Fruit fly (Drosophila melanogaster) whole organism, embryonic: ENCODE results near the gene Lmpt.

Experiments used
- Ada2b ChIP-seq: fragments of 200-800 bp; sonication (Bioruptor generic); IDR thresholded peaks from 2 replicates; pipeline ENCODE4 v1.3.6; 2022; ENCODE audit warnings: missing biosample characterization, missing genetic modification characterization
- CG10366 ChIP-seq: fragments of 200-800 bp; sonication (Bioruptor generic); IDR thresholded peaks from 2 replicates; pipeline ENCODE4 v1.3.6; 2022; ENCODE audit warnings: missing biosample characterization, missing genetic modification characterization
- CG12219 ChIP-seq: fragments of 200-800 bp; sonication (Bioruptor generic); optimal IDR thresholded peaks from 3 replicates; lab custom pipeline; 2018; ENCODE audit warnings: missing biosample characterization, mild to moderate bottlenecking, missing genetic modification characterization
- CG13287 ChIP-seq: fragments of 200-800 bp; sonication (Bioruptor generic); IDR thresholded peaks from 2 replicates; pipeline ENCODE4 v1.3.6; 2022; ENCODE audit warnings: missing biosample characterization, missing genetic modification characterization; ENCODE audit not compliant: partially characterized antibody
- CG13424 ChIP-seq: fragments of 200-800 bp; sonication (Bioruptor generic); optimal IDR thresholded peaks from 2 replicates; lab custom pipeline; 2019; ENCODE audit warnings: missing biosample characterization, mild to moderate bottlenecking, missing genetic modification characterization, moderate library complexity
- CG13894 ChIP-seq: fragments of 200-800 bp; sonication (Bioruptor generic); optimal IDR thresholded peaks from 3 replicates; lab custom pipeline; 2018; ENCODE audit warnings: missing biosample characterization, mild to moderate bottlenecking, missing genetic modification characterization, moderate library complexity
- CG14441 ChIP-seq: fragments of 200-800 bp; sonication (Bioruptor generic); IDR thresholded peaks from 2 replicates; pipeline ENCODE4 v1.3.6; 2022; ENCODE audit warnings: missing biosample characterization, missing genetic modification characterization
- CG14667 ChIP-seq: fragments of 200-800 bp; sonication (Bioruptor generic); IDR thresholded peaks from 2 replicates; pipeline ENCODE4 v1.3.6; 2022; ENCODE audit warnings: missing biosample characterization, missing genetic modification characterization
- CG14965 ChIP-seq: fragments of 200-800 bp; sonication (Bioruptor generic); optimal IDR thresholded peaks from 2 replicates; lab custom pipeline; 2016; ENCODE audit warnings: missing biosample characterization, missing genetic modification characterization, borderline replicate concordance
- CG15269 ChIP-seq: fragments of 200-800 bp; sonication (Bioruptor generic); optimal IDR thresholded peaks from 2 replicates; lab custom pipeline; 2018; ENCODE audit warnings: missing biosample characterization, mild to moderate bottlenecking, missing genetic modification characterization, moderate library complexity
- CG15514 ChIP-seq: fragments of 200-800 bp; sonication (Bioruptor generic); optimal IDR thresholded peaks from 3 replicates; lab custom pipeline; 2017; ENCODE audit warnings: missing biosample characterization, missing genetic modification characterization, mild to moderate bottlenecking, moderate library complexity, missing genetic modification reagents
- CG18262 ChIP-seq: fragments of 200-800 bp; optimal IDR thresholded peaks from 3 replicates; lab custom pipeline; 2019; ENCODE audit warnings: missing biosample characterization, mild to moderate bottlenecking, missing genetic modification characterization, moderate library complexity
- CG2116 ChIP-seq: fragments of 200-800 bp; sonication (Bioruptor generic); optimal IDR thresholded peaks from 3 replicates; lab custom pipeline; 2018; ENCODE audit warnings: missing biosample characterization, mild to moderate bottlenecking, missing genetic modification characterization
- CG2678 ChIP-seq: fragments of 200-800 bp; sonication (Bioruptor generic); optimal IDR thresholded peaks from 3 replicates; lab custom pipeline; 2019; ENCODE audit warnings: missing biosample characterization, mild to moderate bottlenecking, missing genetic modification characterization, moderate library complexity
- CG3281 ChIP-seq: fragments of 200-800 bp; sonication (Bioruptor generic); optimal IDR thresholded peaks from 3 replicates; lab custom pipeline; 2017; ENCODE audit warnings: missing biosample characterization, mild to moderate bottlenecking, missing genetic modification characterization
- CG3407 ChIP-seq: fragments of 200-800 bp; sonication (Bioruptor generic); optimal IDR thresholded peaks from 2 replicates; lab custom pipeline; 2018; ENCODE audit warnings: missing biosample characterization, mild to moderate bottlenecking, missing genetic modification characterization
- CG3995 ChIP-seq: fragments of 200-800 bp; sonication (Bioruptor generic); optimal IDR thresholded peaks from 3 replicates; lab custom pipeline; 2016; ENCODE audit warnings: missing biosample characterization, missing genetic modification characterization
- CG4854 ChIP-seq: fragments of 200-800 bp; sonication (Bioruptor generic); optimal IDR thresholded peaks from 2 replicates; lab custom pipeline; 2016; ENCODE audit warnings: missing biosample characterization, missing genetic modification characterization, inconsistent platforms
- CG6813 ChIP-seq: fragments of 200-800 bp; sonication (Bioruptor generic); optimal IDR thresholded peaks from 2 replicates; lab custom pipeline; 2017; ENCODE audit warnings: missing biosample characterization, missing genetic modification characterization, mild to moderate bottlenecking, moderate library complexity, missing genetic modification reagents
- CG7839 ChIP-seq: fragments of 200-800 bp; sonication (Bioruptor generic); optimal IDR thresholded peaks from 3 replicates; lab custom pipeline; 2018; ENCODE audit warnings: missing biosample characterization, mild to moderate bottlenecking, missing genetic modification characterization, moderate library complexity
- CG8924 ChIP-seq: fragments of 200-800 bp; optimal IDR thresholded peaks from 3 replicates; lab custom pipeline; 2019; ENCODE audit warnings: missing biosample characterization, mild to moderate bottlenecking, missing genetic modification characterization, moderate library complexity
- CG9437 ChIP-seq: fragments of 200-800 bp; sonication (Bioruptor generic); optimal IDR thresholded peaks from 2 replicates; lab custom pipeline; 2018; ENCODE audit warnings: missing biosample characterization, mild to moderate bottlenecking, missing genetic modification characterization
- Dip2 ChIP-seq: fragments of 200-800 bp; sonication (Bioruptor generic); IDR thresholded peaks from 2 replicates; pipeline ENCODE4 v1.3.6; 2022; ENCODE audit warnings: missing biosample characterization, missing genetic modification characterization
- E2f2 ChIP-seq: fragments of 200-800 bp; sonication (Bioruptor generic); IDR thresholded peaks from 2 replicates; pipeline ENCODE4 v1.3.6; 2022; ENCODE audit warnings: missing biosample characterization, missing genetic modification characterization
- Lpt ChIP-seq: fragments of >200 bp; optimal IDR thresholded peaks from 2 replicates; lab custom pipeline; 2018; ENCODE audit warnings: missing biosample characterization, missing genetic modification characterization
- Max ChIP-seq: fragments of 200-800 bp; sonication (Bioruptor generic); optimal IDR thresholded peaks from 2 replicates; lab custom pipeline; 2016; ENCODE audit warnings: missing biosample characterization, mild to moderate bottlenecking, missing genetic modification characterization
- Med ChIP-seq: fragments of 200-800 bp; sonication (Bioruptor generic); peaks from one replicate; lab custom pipeline; 2016; ENCODE audit warnings: missing biosample characterization, missing genetic modification characterization, mild to moderate bottlenecking, inconsistent platforms, moderate library complexity
- Mrtf ChIP-seq: fragments of 200-800 bp; sonication (Bioruptor generic); IDR thresholded peaks from 3 replicates; pipeline ENCODE4 v1.3.6; 2022; ENCODE audit warnings: missing biosample characterization, missing genetic modification characterization
- Ptx1 ChIP-seq: fragments of 200-800 bp; sonication (Bioruptor generic); IDR thresholded peaks from 2 replicates; pipeline ENCODE4 v1.3.6; 2022; ENCODE audit warnings: missing biosample characterization, missing genetic modification characterization
- Rfx ChIP-seq: fragments of 200-800 bp; sonication (Bioruptor generic); IDR thresholded peaks from 2 replicates; pipeline ENCODE4 v1.3.6; 2022; ENCODE audit warnings: missing biosample characterization, missing genetic modification characterization
- Tbp ChIP-seq: fragments of >200 bp; optimal IDR thresholded peaks from 2 replicates; lab custom pipeline; 2018; ENCODE audit warnings: missing biosample characterization, missing genetic modification characterization
- Vsx1 ChIP-seq: fragments of 200-800 bp; sonication (Bioruptor generic); optimal IDR thresholded peaks from 2 replicates; lab custom pipeline; 2017; ENCODE audit warnings: missing biosample characterization, mild to moderate bottlenecking, missing genetic modification characterization, missing genetic modification reagents
- cas ChIP-seq: fragments of 200-800 bp; sonication (Bioruptor generic); IDR thresholded peaks from 2 replicates; pipeline ENCODE4 v1.3.6; 2022; ENCODE audit warnings: missing biosample characterization, missing genetic modification characterization
- esg ChIP-seq: fragments of 200-800 bp; sonication (Bioruptor generic); conservative IDR thresholded peaks from 2 replicates; pipeline ENCODE4 v1.3.6; 2022; ENCODE audit warnings: missing biosample characterization, missing genetic modification characterization
- gcm2 ChIP-seq: fragments of 200-800 bp; sonication (Bioruptor generic); optimal IDR thresholded peaks from 2 replicates; lab custom pipeline; 2016; ENCODE audit warnings: missing biosample characterization, missing genetic modification characterization
- gem ChIP-seq: fragments of 200-800 bp; sonication (Bioruptor generic); optimal IDR thresholded peaks from 2 replicates; lab custom pipeline; 2019; ENCODE audit warnings: missing biosample characterization, mild to moderate bottlenecking, missing genetic modification characterization, moderate library complexity
- grau ChIP-seq: fragments of 200-800 bp; optimal IDR thresholded peaks from 3 replicates; lab custom pipeline; 2019; ENCODE audit warnings: missing biosample characterization, mild to moderate bottlenecking, missing genetic modification characterization, moderate library complexity
- grn ChIP-seq: fragments of 200-800 bp; sonication (Bioruptor generic); optimal IDR thresholded peaks from 3 replicates; lab custom pipeline; 2017; ENCODE audit warnings: missing biosample characterization, missing genetic modification characterization
- her ChIP-seq: fragments of 200-800 bp; sonication (Bioruptor generic); optimal IDR thresholded peaks from 2 replicates; lab custom pipeline; 2016; ENCODE audit warnings: missing biosample characterization, missing genetic modification characterization
- kay ChIP-seq: fragments of 200-800 bp; sonication (Bioruptor generic); optimal IDR thresholded peaks from 2 replicates; lab custom pipeline; 2016; ENCODE audit warnings: missing biosample characterization, missing genetic modification characterization
- nau ChIP-seq: fragments of 200-800 bp; sonication (Bioruptor generic); optimal IDR thresholded peaks from 3 replicates; lab custom pipeline; 2017; ENCODE audit warnings: missing biosample characterization, mild to moderate bottlenecking, missing genetic modification characterization, missing genetic modification reagents
- nom ChIP-seq: fragments of 200-800 bp; sonication (Bioruptor generic); optimal IDR thresholded peaks from 2 replicates; lab custom pipeline; 2017; ENCODE audit warnings: missing biosample characterization, missing genetic modification characterization, mild to moderate bottlenecking, moderate library complexity, missing genetic modification reagents
- otp ChIP-seq: fragments of 200-800 bp; sonication (Bioruptor generic); IDR thresholded peaks from 3 replicates; pipeline ENCODE4, ENCODE4 v1.3.6; 2022; ENCODE audit warnings: missing biosample characterization, missing genetic modification characterization
- pzg ChIP-seq: fragments of 200-800 bp; sonication (Bioruptor generic); optimal IDR thresholded peaks from 3 replicates; lab custom pipeline; 2018; ENCODE audit warnings: missing biosample characterization, mild to moderate bottlenecking, missing genetic modification characterization, moderate library complexity
- ranshi ChIP-seq: fragments of 200-800 bp; sonication (Bioruptor generic); IDR thresholded peaks from 2 replicates; pipeline ENCODE4 v1.3.6; 2022; ENCODE audit warnings: missing biosample characterization, missing genetic modification characterization
- sob ChIP-seq: fragments of 200-800 bp; sonication (Bioruptor generic); IDR thresholded peaks from 2 replicates; pipeline ENCODE4 v1.3.6; 2022; ENCODE audit warnings: missing biosample characterization, missing genetic modification characterization
- tio ChIP-seq: fragments of 200-800 bp; sonication (Bioruptor generic); optimal IDR thresholded peaks from 2 replicates; lab custom pipeline; 2017; ENCODE audit warnings: missing biosample characterization, missing genetic modification characterization, inconsistent platforms
- ttk ChIP-seq: fragments of 200-800 bp; sonication (Bioruptor generic); IDR thresholded peaks from 2 replicates; pipeline ENCODE4 v2.1.2; 2022; ENCODE audit warnings: missing biosample characterization, missing genetic modification characterization
- tup ChIP-seq: fragments of 200-800 bp; sonication (Bioruptor generic); optimal IDR thresholded peaks from 2 replicates; lab custom pipeline; 2016; ENCODE audit warnings: missing biosample characterization, mild to moderate bottlenecking, missing genetic modification characterization, moderate library complexity
- unc-4 ChIP-seq: fragments of 200-800 bp; sonication (Bioruptor generic); IDR thresholded peaks from 2 replicates; pipeline ENCODE4 v1.3.6; 2022; ENCODE audit warnings: missing biosample characterization, missing genetic modification characterization; ENCODE audit not compliant: partially characterized antibody
- unpg ChIP-seq: fragments of 200-800 bp; sonication (Bioruptor generic); optimal IDR thresholded peaks from 3 replicates; lab custom pipeline; 2018; ENCODE audit warnings: missing biosample characterization, mild to moderate bottlenecking, missing genetic modification characterization, moderate library complexity

Lmpt gene

DNA sequence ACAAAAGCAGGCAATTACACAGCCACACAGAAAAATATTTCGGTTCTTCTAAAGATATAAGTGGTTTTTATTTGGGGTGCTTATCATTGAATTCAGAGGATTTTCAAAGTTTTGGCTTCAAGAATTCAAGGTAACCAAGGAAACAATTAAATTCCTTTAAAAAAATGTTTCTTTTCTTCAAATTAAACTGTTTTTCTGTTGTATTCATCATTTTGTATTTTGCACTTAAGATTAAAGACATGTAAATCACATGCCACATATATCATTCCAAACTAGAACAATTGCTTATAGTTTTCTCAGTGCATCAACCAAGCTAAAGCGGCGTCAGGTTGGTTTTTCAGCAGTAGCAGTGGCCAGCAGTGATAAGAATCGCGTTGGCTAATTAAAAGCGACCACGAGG is 24.6 kb upstream of the Lmpt start:
- TF ChIP-seq pzg (GFP tag; lab: Kevin White, UChicago): no peak
- peak; percentile 26; the same call in 1 of the 2 replicates for TF ChIP-seq E2f2 (GFP tag; lab: Robert Waterston, UW)
- TF ChIP-seq nom (GFP tag; lab: Kevin White, UChicago): no peak
- peak; percentile 16 for TF ChIP-seq CG3281
- TF ChIP-seq Mrtf (GFP tag; lab: Robert Waterston, UW): no peak
- TF ChIP-seq gem: peak; percentile 74
- no peak for TF ChIP-seq CG6813 (GFP tag; lab: Kevin White, UChicago)
- TF ChIP-seq grn (GFP tag; lab: Kevin White, UChicago): peak; percentile 17
- peak; percentile 34; the same call in 1 of the 2 replicates for TF ChIP-seq Rfx (GFP tag; lab: Robert Waterston, UW)
- no peak for TF ChIP-seq tup (GFP tag; lab: Kevin White, UChicago)
- TF ChIP-seq CG14441 (GFP tag; lab: Robert Waterston, UW): 0 out of 2 replicates have a peak, but pooled peaks have one; percentile 41
- 0 out of 2 replicates have a peak, but pooled peaks have one; percentile 11 for TF ChIP-seq Ada2b (GFP tag; lab: Robert Waterston, UW)
- TF ChIP-seq Lpt (GFP tag; lab: Kevin White, UChicago): no peak
- no peak for TF ChIP-seq CG2116 (GFP tag; lab: Kevin White, UChicago)
- TF ChIP-seq CG3407 (GFP tag; lab: Kevin White, UChicago): no peak
- peak; percentile 57 for TF ChIP-seq esg (GFP tag; lab: Robert Waterston, UW)
- no peak for TF ChIP-seq CG14667 (GFP tag; lab: Robert Waterston, UW)
- no peak for TF ChIP-seq Dip2 (GFP tag; lab: Robert Waterston, UW)
- peak; percentile 33 for TF ChIP-seq CG12219
- TF ChIP-seq CG7839 (tag; lab: Kevin White, UChicago): peak; percentile 69
- no peak for TF ChIP-seq CG18262 (tag; lab: Kevin White, UChicago)
- peak; percentile 75 for TF ChIP-seq Med (GFP tag; lab: Kevin White, UChicago)
- TF ChIP-seq tio (GFP tag; lab: Kevin White, UChicago): no peak
- peak; percentile 78 for TF ChIP-seq Vsx1 (GFP tag; lab: Kevin White, UChicago)
- TF ChIP-seq CG15269 (tag; lab: Kevin White, UChicago): peak; percentile 77
- peak; percentile 34 for TF ChIP-seq CG8924 (tag; lab: Kevin White, UChicago)
- TF ChIP-seq grau (tag; lab: Kevin White, UChicago): peak; percentile 47
- TF ChIP-seq her: no peak
- TF ChIP-seq CG13287: no peak
- no peak for TF ChIP-seq CG10366
- TF ChIP-seq Max (GFP tag; lab: Kevin White, UChicago): no peak
- TF ChIP-seq gcm2 (GFP tag; lab: Kevin White, UChicago): no peak
- peak; percentile 55 for TF ChIP-seq CG13424
- TF ChIP-seq ttk (GFP tag; lab: Robert Waterston, UW): no peak
- TF ChIP-seq sob (GFP tag; lab: Robert Waterston, UW): 0 out of 2 replicates have a peak, but pooled peaks have one; percentile 6
- TF ChIP-seq ranshi (GFP tag; lab: Robert Waterston, UW): 0 out of 2 replicates have a peak, but pooled peaks have one; percentile 30
- TF ChIP-seq CG9437 (GFP tag; lab: Kevin White, UChicago): peak; percentile 7
- no peak for TF ChIP-seq Tbp
- TF ChIP-seq CG4854: no peak
- TF ChIP-seq CG13894 (tag; lab: Kevin White, UChicago): no peak
- no peak for TF ChIP-seq CG3995
- no peak for TF ChIP-seq cas
- TF ChIP-seq CG2678 (tag; lab: Kevin White, UChicago): peak; percentile 67
- TF ChIP-seq Ptx1: peak; percentile 55
- peak; percentile 16 for TF ChIP-seq CG15514
- TF ChIP-seq nau (GFP tag; lab: Kevin White, UChicago): no peak
- TF ChIP-seq CG14965 (GFP tag; lab: Kevin White, UChicago): no peak
- TF ChIP-seq otp: no peak
- no peak for TF ChIP-seq unc-4 (GFP tag; lab: Robert Waterston, UW)
- TF ChIP-seq unpg (GFP tag; lab: Kevin White, UChicago): peak; percentile 46
- TF ChIP-seq kay (GFP tag; lab: Kevin White, UChicago): no peak
